Worm (Caenorhabditis elegans) whole organism, L2 larva: ENCODE data around the gene ccm-3.

ENCODE experiments used
- Y55F3AM.14 ChIP-seq: fragments of 200-800 bp; sonication (Bioruptor generic); optimal IDR thresholded peaks from 2 replicates; lab custom pipeline; 2018; ENCODE audit warnings: mild to moderate bottlenecking, missing genetic modification characterization, missing compliant biosample characterization
- aly-2 ChIP-seq: fragments of 150-350 bp; optimal IDR thresholded peaks from 2 replicates; lab custom pipeline; 2014; ENCODE audit warnings: missing biosample characterization, missing genetic modification characterization
- ceh-16 ChIP-seq: fragments of 150-350 bp; optimal IDR thresholded peaks from 2 replicates; lab custom pipeline; 2014; ENCODE audit warnings: missing biosample characterization, missing genetic modification characterization
- dmd-4 ChIP-seq: sonication (generic microtip); optimal IDR thresholded peaks from 2 replicates; lab custom pipeline; 2017; ENCODE audit warnings: missing biosample characterization, missing genetic modification characterization
- egl-27 ChIP-seq: sonication (generic microtip); optimal IDR thresholded peaks from 3 replicates; lab custom pipeline; 2017; ENCODE audit warnings: missing biosample characterization, missing genetic modification reagents, missing genetic modification characterization
- elt-1 ChIP-seq: fragments of 150-350 bp; optimal IDR thresholded peaks from 2 replicates; lab custom pipeline; 2014; ENCODE audit warnings: missing biosample characterization, missing genetic modification characterization
- fos-1 ChIP-seq: fragments of 150-350 bp; optimal IDR thresholded peaks from 2 replicates; lab custom pipeline; 2014; ENCODE audit warnings: missing biosample characterization, missing genetic modification characterization
- lin-13 ChIP-seq: fragments of 150-350 bp; optimal IDR thresholded peaks from 2 replicates; lab custom pipeline; 2014; ENCODE audit warnings: missing biosample characterization, missing genetic modification reagents, missing genetic modification characterization
- lin-39 ChIP-seq: fragments of 150-350 bp; optimal IDR thresholded peaks from 2 replicates; lab custom pipeline; 2014; ENCODE audit warnings: missing biosample characterization, missing genetic modification reagents, missing genetic modification characterization
- mab-5 ChIP-seq: fragments of 150-350 bp; optimal IDR thresholded peaks from 2 replicates; lab custom pipeline; 2014; ENCODE audit warnings: missing biosample characterization, missing genetic modification characterization
- mbf-1 ChIP-seq: sonication (generic microtip); optimal IDR thresholded peaks from 2 replicates; lab custom pipeline; 2017; ENCODE audit warnings: missing biosample characterization, missing genetic modification characterization
- nhr-11 ChIP-seq: fragments of 150-350 bp; optimal IDR thresholded peaks from 2 replicates; lab custom pipeline; 2014; ENCODE audit warnings: missing biosample characterization, missing genetic modification characterization
- nhr-12 ChIP-seq: fragments of 150-350 bp; optimal IDR thresholded peaks from 2 replicates; lab custom pipeline; 2014; ENCODE audit warnings: missing biosample characterization, missing genetic modification characterization
- nhr-129 ChIP-seq: fragments of 150-350 bp; optimal IDR thresholded peaks from 2 replicates; lab custom pipeline; 2014; ENCODE audit warnings: missing biosample characterization, missing genetic modification characterization
- nhr-77 ChIP-seq: fragments of 150-350 bp; optimal IDR thresholded peaks from 2 replicates; lab custom pipeline; 2014; ENCODE audit warnings: missing biosample characterization, missing genetic modification characterization
- sem-4 ChIP-seq: fragments of 150-350 bp; optimal IDR thresholded peaks from 2 replicates; lab custom pipeline; 2014; ENCODE audit warnings: missing biosample characterization, missing genetic modification reagents, missing genetic modification characterization
- sma-3 ChIP-seq: sonication (generic microtip); optimal IDR thresholded peaks from 2 replicates; lab custom pipeline; 2016; ENCODE audit warnings: missing genetic modification reagents, missing genetic modification characterization, missing compliant biosample characterization
- sma-9 ChIP-seq, 2 experiments: fragments of 150-350 bp in 1 of 2; sonication (generic microtip) in 1 of 2; optimal IDR thresholded peaks; 2 replicates each; lab custom pipeline; 2014 to 2016; ENCODE audit warnings: missing genetic modification characterization in 2 of 2, mild to moderate bottlenecking in 1 of 2, missing biosample characterization in 1 of 2, missing compliant biosample characterization in 1 of 2, missing genetic modification reagents in 1 of 2, moderate library complexity in 1 of 2
- unc-39 ChIP-seq: fragments of 150-350 bp; optimal IDR thresholded peaks from 2 replicates; lab custom pipeline; 2014; ENCODE audit warnings: missing biosample characterization, missing genetic modification characterization

Gene ccm-3

DNA sequence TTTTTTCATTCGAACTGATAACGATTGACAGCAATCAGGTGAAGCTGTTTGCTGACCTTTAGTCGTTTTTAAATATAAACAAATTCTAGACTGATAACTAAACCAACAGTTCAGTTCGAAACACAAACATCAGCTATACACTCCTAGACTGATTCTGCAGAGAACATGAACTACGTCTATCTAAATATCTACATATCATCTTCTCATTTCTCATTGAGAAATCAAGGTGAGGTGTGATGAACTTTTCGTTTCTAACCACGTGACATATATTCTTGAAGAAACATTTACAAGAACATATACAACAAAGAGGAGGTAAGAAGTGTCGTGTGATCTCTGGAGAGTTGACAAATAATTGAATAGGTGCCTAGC, 49.9 kb downstream of the ccm-3 start (continued):
- TF ChIP-seq nhr-77 (tag; lab: Kevin White, UChicago) (no peak), dmd-4 (tag; lab: Kevin White, UChicago) (no peak), Y55F3AM.14 (GFP tag; lab: Kevin White, UChicago) (no peak)
- TF ChIP-seq, all 48 proteins: peak for 19

DNA sequence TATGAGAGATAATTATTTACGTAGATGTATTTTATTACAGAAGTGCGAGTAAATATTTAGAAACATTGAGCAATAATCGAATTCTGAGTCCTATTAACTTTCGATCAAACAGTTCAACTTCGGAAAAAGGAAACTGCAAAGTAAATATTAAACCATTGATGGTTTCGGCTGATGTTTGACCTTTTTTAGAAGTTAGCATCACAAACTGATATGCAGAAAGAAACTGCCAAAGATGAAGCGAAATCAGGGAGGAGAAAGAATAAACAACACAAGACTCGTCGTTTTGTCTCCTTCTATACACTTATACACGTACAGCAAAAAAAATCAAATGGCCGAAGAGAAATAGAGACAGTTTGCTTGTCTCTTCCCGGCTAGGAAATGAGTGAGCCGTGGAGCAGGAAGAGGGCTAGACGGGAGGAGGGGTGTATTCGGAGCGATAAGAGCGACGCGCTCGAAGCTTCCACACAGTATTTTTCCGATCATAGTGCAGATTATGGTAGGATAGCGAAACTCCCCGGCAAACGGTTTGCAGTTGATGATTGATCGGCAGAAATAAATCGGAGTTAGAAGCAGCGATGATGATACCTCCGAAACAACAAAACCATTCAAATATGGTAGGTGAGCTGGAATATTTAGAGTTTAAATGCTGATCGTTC, 50.4 kb downstream of the ccm-3 start:
- TF ChIP-seq lin-13 (GFP tag; lab: Kevin White, UChicago) (no peak), egl-27 (tag; lab: Kevin White, UChicago) (no peak), mbf-1 (tag; lab: Kevin White, UChicago) (no peak), sma-9 (GFP tag; optimal IDR thresholded peaks at IDR 0.05; lab: Kevin White, UChicago) (peak; percentile 45), sma-9 (tag; optimal IDR thresholded peaks at IDR 0.05; lab: Kevin White, UChicago) (no peak), nhr-129 (tag; lab: Kevin White, UChicago) (peak; percentile 23), dmd-4 (tag; lab: Kevin White, UChicago) (no peak), aly-2 (tag; lab: Kevin White, UChicago) (no peak), fos-1 (tag; lab: Kevin White, UChicago) (peak; percentile 39), ceh-16 (no peak), sma-3 (GFP tag; lab: Kevin White, UChicago) (no peak), lin-39 (tag; lab: Kevin White, UChicago) (no peak), unc-39 (tag; lab: Kevin White, UChicago) (no peak), elt-1 (tag; lab: Kevin White, UChicago) (no peak), nhr-12 (no peak), nhr-11 (tag; lab: Kevin White, UChicago) (no peak), mab-5 (tag; lab: Kevin White, UChicago) (no peak), sem-4 (tag; lab: Kevin White, UChicago) (no peak)
- TF ChIP-seq, all 48 proteins: peak for 3
